Fruit fly (Drosophila melanogaster) whole organism, adult: Measurements from ENCODE around the gene CG31100.

Experiments
- CG14711 ChIP-seq: fragments of 200-800 bp; sonication (Bioruptor generic); optimal IDR thresholded peaks from 2 replicates; lab custom pipeline; 2018; ENCODE audit warnings: missing biosample characterization, mild to moderate bottlenecking, missing genetic modification characterization, moderate library complexity
- CG7045 ChIP-seq: fragments of 200-800 bp; sonication (Bioruptor generic); optimal IDR thresholded peaks from 2 replicates; lab custom pipeline; 2017; ENCODE audit warnings: missing biosample characterization, mild to moderate bottlenecking, missing genetic modification characterization
- Crg-1 ChIP-seq: fragments of 200-800 bp; sonication (Bioruptor generic); optimal IDR thresholded peaks from 2 replicates; lab custom pipeline; 2016; ENCODE audit warnings: missing biosample characterization, missing genetic modification characterization
- bab1 ChIP-seq: fragments of 200-800 bp; sonication (Bioruptor generic); optimal IDR thresholded peaks from 3 replicates; lab custom pipeline; 2019; ENCODE audit warnings: missing biosample characterization, mild to moderate bottlenecking, missing genetic modification characterization, moderate library complexity
- cic ChIP-seq: fragments of 200-800 bp; sonication (Bioruptor generic); optimal IDR thresholded peaks from 2 replicates; lab custom pipeline; 2017; ENCODE audit warnings: missing biosample characterization, mild to moderate bottlenecking, missing genetic modification characterization, moderate library complexity
- pad ChIP-seq: fragments of 200-800 bp; sonication (Bioruptor generic); optimal IDR thresholded peaks from 3 replicates; lab custom pipeline; 2017; ENCODE audit warnings: missing biosample characterization, missing genetic modification characterization, mild to moderate bottlenecking, moderate library complexity, missing genetic modification reagents
- tj ChIP-seq: fragments of 200-800 bp; sonication (Bioruptor generic); optimal IDR thresholded peaks from 3 replicates; lab custom pipeline; 2017; ENCODE audit warnings: missing biosample characterization, mild to moderate bottlenecking, missing genetic modification characterization, moderate library complexity

DNA sequence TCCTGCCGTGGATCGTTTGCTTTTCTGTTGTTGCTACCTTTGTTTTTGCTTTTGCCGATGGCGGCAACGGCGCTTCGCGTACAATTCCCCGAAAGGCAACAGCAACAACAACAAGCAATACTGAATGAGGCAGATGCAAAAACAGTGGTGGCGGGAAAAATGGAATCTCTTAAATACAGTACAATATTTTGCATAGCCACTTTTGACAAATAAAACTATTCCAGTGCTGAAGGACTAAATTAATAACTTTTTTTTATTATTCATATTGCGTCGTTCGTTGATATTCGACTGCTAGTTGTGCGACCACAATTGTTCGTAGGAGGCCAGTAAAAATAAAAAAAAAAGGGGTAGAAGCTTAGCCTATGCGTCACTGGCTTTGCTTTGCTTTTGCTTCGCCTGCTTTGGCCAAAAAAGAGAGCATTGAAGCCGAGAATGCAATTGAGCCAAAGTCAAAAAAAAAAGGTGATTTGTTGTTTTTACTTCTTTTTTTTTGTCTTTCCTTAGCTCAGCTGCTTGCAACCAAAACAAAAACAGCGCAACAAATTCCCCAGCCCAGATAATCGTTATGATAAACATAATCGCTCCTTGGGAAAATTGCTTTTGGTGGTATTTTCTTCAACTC is 28.5 kb upstream of the CG31100 start:
- TF ChIP-seq CG14711 (tag; lab: Kevin White, UChicago) (peak; percentile 75), bab1 (peak; percentile 73), cic (GFP tag; lab: Kevin White, UChicago) (no peak), Crg-1 (no peak), CG7045 (GFP tag; lab: Kevin White, UChicago) (peak; percentile 51), pad (GFP tag; lab: Kevin White, UChicago) (peak; percentile 40), tj (peak; percentile 19)
